Worm (Caenorhabditis elegans): ENCODE measurements around the gene dap-3.

The dap-3 gene

DNA sequence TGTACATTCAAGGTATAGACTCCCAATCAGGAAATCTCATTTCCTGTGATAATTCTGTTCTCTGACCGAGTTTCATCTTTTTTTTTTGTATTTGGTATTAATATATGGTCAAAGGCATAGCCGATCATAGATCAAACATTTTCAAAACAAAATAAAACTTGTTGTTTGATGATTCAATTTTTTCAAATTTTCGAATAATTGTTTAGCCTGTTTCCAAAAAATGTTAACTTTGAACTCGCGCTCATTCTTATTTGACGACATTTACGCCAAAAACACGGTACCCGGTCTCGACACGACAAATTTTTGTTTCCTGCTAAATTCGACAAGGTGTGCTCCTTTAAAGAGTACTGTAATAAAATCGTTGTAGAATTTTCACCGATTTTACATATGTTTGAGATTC is 27.9 kb downstream of the dap-3 start:
- TF ChIP-seq ceh-13 (GFP tag; optimal IDR thresholded peaks at IDR 0.05), result no peak
- TF ChIP-seq hmbx-1 (tag; optimal IDR thresholded peaks at IDR 0.05), result no peak
- TF ChIP-seq flt-1 (GFP tag; IDR thresholded peaks at IDR 0.05), result no peak
- no peak for TF ChIP-seq tbx-37 (GFP tag; conservative IDR thresholded peaks at IDR 0.05)
- no peak for TF ChIP-seq B0310.2 (tag; optimal IDR thresholded peaks at IDR 0.05)
- no peak for TF ChIP-seq tra-4 (tag; optimal IDR thresholded peaks at IDR 0.05)
- no peak for TF ChIP-seq scrt-1 (GFP tag; IDR thresholded peaks at IDR 0.05)
- no peak for TF ChIP-seq ama-1 (optimal IDR thresholded peaks at IDR 0.05)
- no peak for TF ChIP-seq aly-1 (tag; optimal IDR thresholded peaks at IDR 0.05)
- TF ChIP-seq pes-1 (GFP tag; IDR thresholded peaks at IDR 0.05), result no peak
- TF ChIP-seq hmg-4 (GFP tag; optimal IDR thresholded peaks at IDR 0.05), result no peak
- TF ChIP-seq ceh-36 (tag; optimal IDR thresholded peaks at IDR 0.05), result no peak
- TF ChIP-seq hnd-1 (tag; optimal IDR thresholded peaks at IDR 0.05), result no peak
- TF ChIP-seq F13C5.2 (tag; optimal IDR thresholded peaks at IDR 0.05), result no peak
- TF ChIP-seq sea-1 (GFP tag; conservative IDR thresholded peaks at IDR 0.05), result no peak
- TF ChIP-seq ets-7 (tag; optimal IDR thresholded peaks at IDR 0.05), result no peak
- TF ChIP-seq tbx-11 (GFP tag; IDR thresholded peaks at IDR 0.05), result no peak

DNA sequence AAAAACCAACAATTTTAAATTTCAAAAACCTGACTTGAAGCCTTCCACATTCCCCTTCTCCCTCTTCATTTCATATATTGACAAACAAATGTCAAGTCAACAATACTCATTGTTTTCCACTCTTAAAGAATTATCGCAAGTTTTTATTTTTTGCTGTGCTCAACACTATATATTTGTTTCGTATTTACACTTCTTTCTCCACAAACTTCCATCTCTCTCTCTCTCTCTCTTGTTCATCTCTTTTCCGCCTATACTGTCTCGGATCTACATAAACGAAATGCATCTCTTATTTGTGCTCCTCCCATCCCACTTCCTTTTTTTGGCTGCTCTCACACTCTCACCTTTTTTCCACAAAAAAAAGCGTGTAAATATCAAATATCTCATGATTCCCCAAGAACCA is 31.8 kb downstream of the dap-3 start, which contains the start of gene C14A4.12:
Gene C14A4.12, plus strand, starts transcription at position 301 of the 400 bp plus-strand sequence.
- TF ChIP-seq hmbx-1 (tag; optimal IDR thresholded peaks at IDR 0.05), result no peak
- TF ChIP-seq sea-1 (GFP tag; conservative IDR thresholded peaks at IDR 0.05), result no peak
- no peak for TF ChIP-seq scrt-1 (GFP tag; IDR thresholded peaks at IDR 0.05)
- no peak for TF ChIP-seq aly-1 (tag; optimal IDR thresholded peaks at IDR 0.05)
- TF ChIP-seq hnd-1 (tag; optimal IDR thresholded peaks at IDR 0.05), result no peak
- no peak for TF ChIP-seq ets-7 (tag; optimal IDR thresholded peaks at IDR 0.05)
- TF ChIP-seq pes-1 (GFP tag; IDR thresholded peaks at IDR 0.05), result no peak
- TF ChIP-seq F13C5.2 (tag; optimal IDR thresholded peaks at IDR 0.05), result no peak
- no peak for TF ChIP-seq ceh-36 (tag; optimal IDR thresholded peaks at IDR 0.05)
- TF ChIP-seq hmg-4 (GFP tag; optimal IDR thresholded peaks at IDR 0.05), result no peak
- no peak for TF ChIP-seq B0310.2 (tag; optimal IDR thresholded peaks at IDR 0.05)
- no peak for TF ChIP-seq flt-1 (GFP tag; IDR thresholded peaks at IDR 0.05)
- TF ChIP-seq ceh-13 (GFP tag; optimal IDR thresholded peaks at IDR 0.05), result no peak
- no peak for TF ChIP-seq tra-4 (tag; optimal IDR thresholded peaks at IDR 0.05)
- no peak for TF ChIP-seq tbx-37 (GFP tag; conservative IDR thresholded peaks at IDR 0.05)
- no peak for TF ChIP-seq tbx-11 (GFP tag; IDR thresholded peaks at IDR 0.05)
- no peak for TF ChIP-seq ama-1 (optimal IDR thresholded peaks at IDR 0.05)

DNA sequence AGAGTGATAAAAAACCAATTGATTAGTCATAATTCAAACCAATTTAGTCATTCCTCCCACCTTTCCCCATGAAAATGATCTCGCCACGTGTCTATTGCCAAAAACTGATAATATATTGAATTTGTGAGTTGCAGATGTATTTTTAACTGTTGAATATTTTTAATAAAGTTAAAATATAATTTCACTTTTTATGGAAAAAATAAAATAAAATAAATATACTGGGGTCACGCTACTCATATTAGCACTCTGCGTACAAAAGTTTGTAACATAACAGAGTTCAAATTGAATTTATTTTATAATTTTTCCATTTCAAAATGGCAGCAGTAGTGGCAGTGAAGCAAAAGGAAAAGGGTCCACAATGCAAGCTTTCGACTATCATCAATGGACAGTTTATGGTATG is 37.2 kb downstream of the dap-3 start, which contains the start of gene C14A4.13:
Gene C14A4.13, plus strand, starts transcription at position 301 of the 400 bp plus-strand sequence.
- TF ChIP-seq hmbx-1 (tag; optimal IDR thresholded peaks at IDR 0.05), result no peak
- TF ChIP-seq ceh-13 (GFP tag; optimal IDR thresholded peaks at IDR 0.05), result no peak
- no peak for TF ChIP-seq hmg-4 (GFP tag; optimal IDR thresholded peaks at IDR 0.05)
- TF ChIP-seq B0310.2 (tag; optimal IDR thresholded peaks at IDR 0.05), result no peak
- TF ChIP-seq ama-1 (optimal IDR thresholded peaks at IDR 0.05), result no peak
- no peak for TF ChIP-seq pes-1 (GFP tag; IDR thresholded peaks at IDR 0.05)
- no peak for TF ChIP-seq F13C5.2 (tag; optimal IDR thresholded peaks at IDR 0.05)
- no peak for TF ChIP-seq ets-7 (tag; optimal IDR thresholded peaks at IDR 0.05)
- no peak for TF ChIP-seq aly-1 (tag; optimal IDR thresholded peaks at IDR 0.05)
- TF ChIP-seq hnd-1 (tag; optimal IDR thresholded peaks at IDR 0.05), result no peak
- TF ChIP-seq ceh-36 (tag; optimal IDR thresholded peaks at IDR 0.05), result no peak
- TF ChIP-seq sea-1 (GFP tag; conservative IDR thresholded peaks at IDR 0.05), result no peak
- no peak for TF ChIP-seq flt-1 (GFP tag; IDR thresholded peaks at IDR 0.05)
- no peak for TF ChIP-seq scrt-1 (GFP tag; IDR thresholded peaks at IDR 0.05)
- no peak for TF ChIP-seq tbx-37 (GFP tag; conservative IDR thresholded peaks at IDR 0.05)
- no peak for TF ChIP-seq tbx-11 (GFP tag; IDR thresholded peaks at IDR 0.05)
- no peak for TF ChIP-seq tra-4 (tag; optimal IDR thresholded peaks at IDR 0.05)

DNA sequence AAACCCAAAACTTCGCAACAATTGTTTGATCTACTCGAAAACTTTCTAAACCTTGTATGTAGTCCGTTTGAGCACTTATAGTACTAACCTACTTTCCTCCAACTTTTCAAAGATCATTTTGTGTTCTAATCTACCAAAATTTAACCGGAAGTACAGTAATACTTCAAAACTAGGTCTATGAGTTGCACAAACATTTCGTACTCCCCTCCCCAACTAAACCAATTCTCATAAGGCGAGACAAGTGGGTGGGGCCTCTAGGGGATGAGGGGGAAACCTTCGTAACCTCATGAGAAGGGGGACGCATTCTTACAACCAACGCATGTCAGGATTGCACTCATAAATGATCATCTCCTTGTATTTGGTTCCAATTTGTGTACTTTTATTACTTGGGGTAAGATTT is 41.0 kb downstream of the dap-3 start, which contains the start of gene cutl-9:
Gene cutl-9, plus strand, starts transcription at position 301 of the 400 bp plus-strand sequence.
- TF ChIP-seq ets-7 (tag; optimal IDR thresholded peaks at IDR 0.05) (no peak), tbx-11 (GFP tag; IDR thresholded peaks at IDR 0.05) (no peak), hmbx-1 (tag; optimal IDR thresholded peaks at IDR 0.05) (no peak), hmg-4 (GFP tag; optimal IDR thresholded peaks at IDR 0.05) (no peak), ceh-36 (tag; optimal IDR thresholded peaks at IDR 0.05) (no peak), ama-1 (optimal IDR thresholded peaks at IDR 0.05) (no peak), B0310.2 (tag; optimal IDR thresholded peaks at IDR 0.05) (no peak), pes-1 (GFP tag; IDR thresholded peaks at IDR 0.05) (no peak), ceh-13 (GFP tag; optimal IDR thresholded peaks at IDR 0.05) (no peak), aly-1 (tag; optimal IDR thresholded peaks at IDR 0.05) (no peak), scrt-1 (GFP tag; IDR thresholded peaks at IDR 0.05) (no peak), hnd-1 (tag; optimal IDR thresholded peaks at IDR 0.05) (no peak)

DNA sequence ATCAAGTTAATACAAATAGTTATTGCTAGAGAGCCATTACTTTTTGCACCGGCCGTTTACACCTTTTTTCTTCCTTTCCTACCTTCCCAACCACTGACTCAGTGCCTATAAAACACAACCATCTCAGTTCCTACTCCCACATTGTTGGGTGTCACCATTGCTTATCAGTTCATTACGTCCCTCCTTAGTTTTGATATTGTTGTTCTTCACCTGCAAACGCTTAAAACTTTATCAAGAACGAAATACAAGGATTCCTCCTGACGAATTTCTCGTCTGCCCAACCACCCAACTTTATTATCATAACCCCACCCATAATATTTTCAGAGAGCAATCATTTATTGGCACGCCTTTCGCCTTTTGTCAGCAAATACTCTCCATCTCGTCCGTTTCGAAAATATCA is 46.2 kb downstream of the dap-3 start:
- no peak for TF ChIP-seq ceh-13 (GFP tag; optimal IDR thresholded peaks at IDR 0.05)
- no peak for TF ChIP-seq flt-1 (GFP tag; IDR thresholded peaks at IDR 0.05)
- no peak for TF ChIP-seq ceh-36 (tag; optimal IDR thresholded peaks at IDR 0.05)
- no peak for TF ChIP-seq scrt-1 (GFP tag; IDR thresholded peaks at IDR 0.05)
- TF ChIP-seq hnd-1 (tag; optimal IDR thresholded peaks at IDR 0.05), result no peak
- no peak for TF ChIP-seq tbx-37 (GFP tag; conservative IDR thresholded peaks at IDR 0.05)
- TF ChIP-seq hmg-4 (GFP tag; optimal IDR thresholded peaks at IDR 0.05), result no peak
- no peak for TF ChIP-seq B0310.2 (tag; optimal IDR thresholded peaks at IDR 0.05)
- TF ChIP-seq tra-4 (tag; optimal IDR thresholded peaks at IDR 0.05), result no peak

DNA sequence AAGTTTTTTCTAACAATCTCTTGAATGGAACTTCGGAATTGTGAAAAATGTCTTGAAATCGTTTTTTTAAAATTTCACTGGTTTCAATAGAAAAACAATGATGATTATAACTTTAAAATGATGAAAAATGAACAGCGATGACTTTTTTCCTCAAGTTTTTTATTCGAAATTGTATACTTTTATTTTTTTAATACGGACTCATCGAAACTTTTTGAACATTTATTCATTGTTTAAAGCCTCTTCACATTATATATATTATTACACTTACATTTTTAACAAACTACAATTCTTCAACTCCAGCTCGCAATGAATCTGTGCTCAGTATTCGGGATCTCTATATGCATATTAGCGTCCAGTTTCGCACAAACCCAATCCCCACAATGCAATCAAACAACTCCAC is 47.0 kb downstream of the dap-3 start, which contains the start of gene M28.8:
Gene M28.8, plus strand, starts transcription at position 301 of the 400 bp plus-strand sequence.
- no peak for TF ChIP-seq pes-1 (GFP tag; IDR thresholded peaks at IDR 0.05)
- no peak for TF ChIP-seq scrt-1 (GFP tag; IDR thresholded peaks at IDR 0.05)
- no peak for TF ChIP-seq ama-1 (optimal IDR thresholded peaks at IDR 0.05)
- TF ChIP-seq flt-1 (GFP tag; IDR thresholded peaks at IDR 0.05), result no peak
- TF ChIP-seq ets-7 (tag; optimal IDR thresholded peaks at IDR 0.05), result no peak
- no peak for TF ChIP-seq F13C5.2 (tag; optimal IDR thresholded peaks at IDR 0.05)
- no peak for TF ChIP-seq B0310.2 (tag; optimal IDR thresholded peaks at IDR 0.05)
- TF ChIP-seq hnd-1 (tag; optimal IDR thresholded peaks at IDR 0.05), result no peak
- no peak for TF ChIP-seq aly-1 (tag; optimal IDR thresholded peaks at IDR 0.05)

DNA sequence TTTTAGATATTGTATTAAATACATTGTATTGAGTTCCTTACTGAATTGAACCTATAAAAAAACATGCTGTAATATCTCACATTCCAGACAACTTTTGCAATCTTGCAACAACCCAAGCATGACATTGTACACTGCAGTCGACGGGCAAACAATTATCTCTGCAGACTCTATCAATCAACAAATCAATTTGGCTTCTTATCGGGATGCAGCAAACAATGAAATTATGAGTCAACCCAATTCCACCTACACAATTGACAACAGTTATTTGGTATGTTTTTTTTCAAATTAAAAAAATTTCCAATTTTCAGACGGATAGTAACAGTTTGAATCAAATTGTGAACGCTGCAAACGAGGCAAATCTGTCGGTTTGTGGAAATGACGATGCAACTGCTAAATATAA is 50.0 kb downstream of the dap-3 start:
- no peak for TF ChIP-seq tbx-11 (GFP tag; IDR thresholded peaks at IDR 0.05)
